Fruit fly (Drosophila melanogaster) whole organism, wandering third instar larva: ENCODE data around the gene CG17267.

Experiments used
- h ChIP-seq: fragments of 200-800 bp; sonication (Bioruptor generic); optimal IDR thresholded peaks from 3 replicates; lab custom pipeline; 2016; ENCODE audit warnings: missing biosample characterization, mild to moderate bottlenecking, missing genetic modification characterization
- jim ChIP-seq: fragments of 175-275, 200-325 bp; sonication (Bioruptor generic); optimal IDR thresholded peaks from 2 replicates; lab custom pipeline; 2016; ENCODE audit warnings: missing biosample characterization, mild to moderate bottlenecking, missing genetic modification characterization
- psq ChIP-seq: fragments of 200-800 bp; sonication (Bioruptor generic); optimal IDR thresholded peaks from 3 replicates; lab custom pipeline; 2017; ENCODE audit warnings: missing biosample characterization, mild to moderate bottlenecking, missing genetic modification characterization, moderate library complexity

DNA sequence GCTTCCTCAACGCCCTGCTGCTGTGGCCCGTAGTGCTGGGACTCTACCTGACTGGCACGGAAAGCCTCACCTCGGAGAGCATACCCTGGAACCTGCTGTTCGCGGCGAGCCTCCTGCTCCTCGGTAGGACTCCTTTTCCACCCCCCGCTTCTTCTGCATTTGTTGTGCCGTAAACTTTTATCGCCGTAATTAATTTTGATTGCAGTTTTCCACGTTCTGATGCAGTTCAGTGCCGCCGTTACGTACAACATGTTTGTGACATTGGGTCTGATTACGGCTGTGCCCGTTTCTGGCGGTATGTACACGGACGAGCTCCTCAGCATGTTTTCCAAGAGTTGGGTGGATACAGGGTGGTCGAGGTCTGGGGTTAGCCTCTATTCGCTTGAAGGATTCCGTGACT is 10.6 kb upstream of the CG17267 start:
- TF ChIP-seq h (GFP tag; lab: Kevin White, UChicago) (no peak), jim (GFP tag; lab: Kevin White, UChicago) (no peak), psq (no peak)
